Worm (Caenorhabditis elegans) whole organism, L2 larva: Measurements from ENCODE around the gene srbc-32.

ENCODE experiments used
- ama-1 ChIP-seq: fragments of 150-350 bp; optimal IDR thresholded peaks from 2 replicates; lab custom pipeline; 2018; ENCODE audit warnings: inconsistent platforms
- mdl-1 ChIP-seq, 2 experiments: fragments of 150-350 bp in 1 of 2; sonication (generic microtip) in 1 of 2; optimal IDR thresholded peaks; 2 replicates each; lab custom pipeline; 2017; ENCODE audit warnings: missing biosample characterization in 2 of 2, missing genetic modification characterization in 2 of 2
- nhr-77 ChIP-seq: fragments of 150-350 bp; optimal IDR thresholded peaks from 2 replicates; lab custom pipeline; 2014; ENCODE audit warnings: missing biosample characterization, missing genetic modification characterization
- skn-1 ChIP-seq: sonication (generic microtip); optimal IDR thresholded peaks from 2 replicates; lab custom pipeline; 2017; ENCODE audit warnings: missing biosample characterization, missing genetic modification characterization
- ztf-4 ChIP-seq: fragments of 150-350 bp; optimal IDR thresholded peaks from 2 replicates; lab custom pipeline; 2014; ENCODE audit warnings: missing biosample characterization, missing genetic modification characterization

- TF ChIP-seq skn-1 (tag; lab: Kevin White, UChicago) (no peak), ztf-4 (tag; lab: Kevin White, UChicago) (no peak), mdl-1 (tag; optimal IDR thresholded peaks at IDR 0.05; lab: Kevin White, UChicago) (no peak), ama-1 (lab: Kevin White, UChicago) (no peak), nhr-77 (tag; lab: Kevin White, UChicago) (no peak)
These were observed 2.1 kb downstream of the srbc-32 start, which contains the start of gene srbc-33 for ce11 chrV:3484702-3485101.
